Fruit fly (Drosophila melanogaster) whole organism, prepupa: ENCODE data around the gene CG32266.

Experiments
- Blimp-1 ChIP-seq: fragments of 200-800 bp; sonication (Bioruptor generic); optimal IDR thresholded peaks from 3 replicates; lab custom pipeline; 2017; ENCODE audit warnings: missing biosample characterization, missing genetic modification characterization, mild to moderate bottlenecking, moderate library complexity, missing genetic modification reagents
- CG10631 ChIP-seq: fragments of 200-800 bp; sonication (Bioruptor generic); optimal IDR thresholded peaks from 2 replicates; lab custom pipeline; 2016; ENCODE audit warnings: missing biosample characterization, missing genetic modification characterization
- CG10669 ChIP-seq: fragments of 200-800 bp; sonication (Bioruptor generic); optimal IDR thresholded peaks from 3 replicates; lab custom pipeline; 2018; ENCODE audit warnings: missing biosample characterization, mild to moderate bottlenecking, missing genetic modification characterization, moderate library complexity
- CG11294 ChIP-seq: fragments of 200-800 bp; sonication (Bioruptor generic); IDR thresholded peaks from 2 replicates; pipeline ENCODE4 v1.3.6; 2022; ENCODE audit warnings: missing biosample characterization, missing genetic modification characterization
- CG11762 ChIP-seq: fragments of 200-800 bp; sonication (Bioruptor generic); optimal IDR thresholded peaks from 3 replicates; lab custom pipeline; 2016; ENCODE audit warnings: missing biosample characterization, missing genetic modification characterization; ENCODE audit not compliant: insufficient read depth
- CG15336 ChIP-seq: fragments of 200-800 bp; sonication (Bioruptor generic); IDR thresholded peaks from 2 replicates; pipeline ENCODE4 v1.3.6; 2022; ENCODE audit warnings: missing biosample characterization, missing genetic modification characterization
- CG1621 ChIP-seq: fragments of 200-800 bp; sonication (Bioruptor generic); optimal IDR thresholded peaks from 3 replicates; lab custom pipeline; 2018; ENCODE audit warnings: missing biosample characterization, mild to moderate bottlenecking, missing genetic modification characterization
- CG16779 ChIP-seq: fragments of 200-800 bp; sonication (Bioruptor generic); optimal IDR thresholded peaks from 3 replicates; lab custom pipeline; 2017; ENCODE audit warnings: missing biosample characterization, mild to moderate bottlenecking, missing genetic modification characterization
- CG3032 ChIP-seq: fragments of 200-800 bp; optimal IDR thresholded peaks from 2 replicates; lab custom pipeline; 2019; ENCODE audit warnings: missing biosample characterization, mild to moderate bottlenecking, missing genetic modification characterization, moderate library complexity
- CG31627 ChIP-seq: fragments of 200-800 bp; sonication (Bioruptor generic); optimal IDR thresholded peaks from 3 replicates; lab custom pipeline; 2016; ENCODE audit warnings: missing biosample characterization, missing genetic modification characterization
- CG32006 ChIP-seq: fragments of 200-800 bp; sonication (Bioruptor generic); optimal IDR thresholded peaks from 3 replicates; lab custom pipeline; 2017; ENCODE audit warnings: missing biosample characterization, mild to moderate bottlenecking, missing genetic modification characterization
- CG34406 ChIP-seq: fragments of 200-800 bp; sonication (Bioruptor generic); optimal IDR thresholded peaks from 3 replicates; lab custom pipeline; 2016; ENCODE audit warnings: missing biosample characterization, missing genetic modification characterization
- CG4318 ChIP-seq: fragments of 200-800 bp; sonication (Bioruptor generic); optimal IDR thresholded peaks from 3 replicates; lab custom pipeline; 2017; ENCODE audit warnings: missing biosample characterization, mild to moderate bottlenecking, missing genetic modification characterization
- CG6163 ChIP-seq: fragments of 200-800 bp; sonication (Bioruptor generic); IDR thresholded peaks from 3 replicates; pipeline ENCODE4 v1.3.6; 2022; ENCODE audit warnings: missing biosample characterization, missing genetic modification characterization
- CG6276 ChIP-seq: fragments of 200-800 bp; sonication (Bioruptor generic); optimal IDR thresholded peaks from 2 replicates; lab custom pipeline; 2017; ENCODE audit warnings: missing biosample characterization, mild to moderate bottlenecking, missing genetic modification characterization
- CG6792 ChIP-seq: fragments of 200-800 bp; sonication (Bioruptor generic); optimal IDR thresholded peaks from 3 replicates; lab custom pipeline; 2016; ENCODE audit warnings: missing biosample characterization, missing genetic modification characterization
- CG6808 ChIP-seq: fragments of 200-800 bp; sonication (Bioruptor generic); optimal IDR thresholded peaks from 3 replicates; lab custom pipeline; 2017; ENCODE audit warnings: missing biosample characterization, missing genetic modification characterization, mild to moderate bottlenecking, moderate library complexity, missing genetic modification reagents
- CG6854 ChIP-seq: fragments of 200-800 bp; sonication (Bioruptor generic); optimal IDR thresholded peaks from 2 replicates; lab custom pipeline; 2017; ENCODE audit warnings: missing biosample characterization, mild to moderate bottlenecking, missing genetic modification characterization
- CG7368 ChIP-seq: fragments of 200-800 bp; sonication (Bioruptor generic); optimal IDR thresholded peaks from 3 replicates; lab custom pipeline; 2016; ENCODE audit warnings: missing biosample characterization, missing genetic modification characterization
- CG8119 ChIP-seq: fragments of 200-800 bp; sonication (Bioruptor generic); IDR thresholded peaks from 3 replicates; pipeline ENCODE4 v1.3.6; 2022; ENCODE audit warnings: missing biosample characterization, missing genetic modification characterization
- CG8632 ChIP-seq: fragments of 200-800 bp; sonication (Bioruptor generic); optimal IDR thresholded peaks from 3 replicates; lab custom pipeline; 2016; ENCODE audit warnings: missing biosample characterization, missing genetic modification characterization
- Eip75B ChIP-seq: fragments of 200-800 bp; sonication (Bioruptor generic); optimal IDR thresholded peaks from 3 replicates; lab custom pipeline; 2016; ENCODE audit warnings: missing biosample characterization, missing genetic modification characterization
- Eip78C ChIP-seq: fragments of 200-800 bp; sonication (Bioruptor generic); peaks from one replicate; lab custom pipeline; 2016; ENCODE audit warnings: missing biosample characterization, missing genetic modification characterization
- Eip93F ChIP-seq: fragments of 200-800 bp; sonication (Bioruptor generic); optimal IDR thresholded peaks from 2 replicates; lab custom pipeline; 2016; ENCODE audit warnings: missing biosample characterization, mild to moderate bottlenecking, missing genetic modification characterization
- Ets21C ChIP-seq: fragments of 200-800 bp; sonication (Bioruptor generic); optimal IDR thresholded peaks from 3 replicates; lab custom pipeline; 2016; ENCODE audit warnings: missing biosample characterization, missing genetic modification characterization
- Ets96B ChIP-seq: fragments of 200-800 bp; optimal IDR thresholded peaks from 2 replicates; lab custom pipeline; 2019; ENCODE audit warnings: missing biosample characterization, mild to moderate bottlenecking, missing genetic modification characterization, moderate library complexity
- Gug ChIP-seq: fragments of 200-800 bp; sonication (Bioruptor generic); IDR thresholded peaks from 2 replicates; pipeline ENCODE4 v1.3.6; 2022; ENCODE audit warnings: missing biosample characterization, missing genetic modification characterization
- Hr39 ChIP-seq: fragments of 200-800 bp; sonication (Bioruptor generic); optimal IDR thresholded peaks from 2 replicates; lab custom pipeline; 2016; ENCODE audit warnings: missing biosample characterization, missing genetic modification characterization
- Lpt ChIP-seq: fragments of 200-800 bp; sonication (Bioruptor generic); optimal IDR thresholded peaks from 3 replicates; lab custom pipeline; 2016; ENCODE audit warnings: missing biosample characterization, missing genetic modification characterization
- Met ChIP-seq: fragments of 200-800 bp; sonication (Bioruptor generic); optimal IDR thresholded peaks from 3 replicates; lab custom pipeline; 2016; ENCODE audit warnings: missing biosample characterization, missing genetic modification characterization
- Smox ChIP-seq: fragments of 200-800 bp; sonication (Bioruptor generic); optimal IDR thresholded peaks from 3 replicates; lab custom pipeline; 2016; ENCODE audit warnings: missing biosample characterization, missing genetic modification characterization
- Sox102F ChIP-seq: fragments of 200-800 bp; sonication (Bioruptor generic); optimal IDR thresholded peaks from 2 replicates; lab custom pipeline; 2016; ENCODE audit warnings: missing biosample characterization, mild to moderate bottlenecking, missing genetic modification characterization
- Sox14 ChIP-seq: fragments of 200-800 bp; sonication (Bioruptor generic); optimal IDR thresholded peaks from 3 replicates; lab custom pipeline; 2016; ENCODE audit warnings: missing biosample characterization, missing genetic modification characterization
- Sox15 ChIP-seq: fragments of 200-800 bp; sonication (Bioruptor generic); optimal IDR thresholded peaks from 3 replicates; lab custom pipeline; 2016; ENCODE audit warnings: missing biosample characterization, missing genetic modification characterization
- achi ChIP-seq: fragments of 200-800 bp; sonication (Bioruptor generic); optimal IDR thresholded peaks from 3 replicates; lab custom pipeline; 2016; ENCODE audit warnings: missing biosample characterization, missing genetic modification characterization
- acj6 ChIP-seq: fragments of 200-800 bp; sonication (Bioruptor generic); optimal IDR thresholded peaks from 3 replicates; lab custom pipeline; 2016; ENCODE audit warnings: missing biosample characterization, missing genetic modification characterization
- cyc ChIP-seq: fragments of 200-800 bp; sonication (Bioruptor generic); optimal IDR thresholded peaks from 3 replicates; lab custom pipeline; 2016; ENCODE audit warnings: missing biosample characterization, missing genetic modification characterization
- dac ChIP-seq: fragments of 200-800 bp; sonication (Bioruptor generic); optimal IDR thresholded peaks from 2 replicates; lab custom pipeline; 2017; ENCODE audit warnings: missing biosample characterization, mild to moderate bottlenecking, missing genetic modification characterization
- dsx ChIP-seq: fragments of 200-800 bp; optimal IDR thresholded peaks from 3 replicates; lab custom pipeline; 2019; ENCODE audit warnings: missing biosample characterization, mild to moderate bottlenecking, missing genetic modification characterization, moderate library complexity; ENCODE audit not compliant: poor library complexity, severe bottlenecking
- eg ChIP-seq: fragments of 200-800 bp; sonication (Bioruptor generic); IDR thresholded peaks from 3 replicates; pipeline ENCODE4 v1.3.6; 2022; ENCODE audit warnings: missing biosample characterization, missing genetic modification characterization
- esn ChIP-seq: fragments of 200-800 bp; sonication (Bioruptor generic); optimal IDR thresholded peaks from 2 replicates; lab custom pipeline; 2016; ENCODE audit warnings: missing biosample characterization, mild to moderate bottlenecking, missing genetic modification characterization, moderate library complexity
- fd59A ChIP-seq: fragments of 200-800 bp; sonication (Bioruptor generic); optimal IDR thresholded peaks from 2 replicates; lab custom pipeline; 2017; ENCODE audit warnings: missing biosample characterization, mild to moderate bottlenecking, missing genetic modification characterization, missing genetic modification reagents
- fd85E ChIP-seq: fragments of 200-800 bp; sonication (Bioruptor generic); optimal IDR thresholded peaks from 3 replicates; lab custom pipeline; 2016; ENCODE audit warnings: missing biosample characterization, missing genetic modification characterization
- lz ChIP-seq: fragments of 200-800 bp; sonication (Bioruptor generic); optimal IDR thresholded peaks from 3 replicates; lab custom pipeline; 2016; ENCODE audit warnings: missing biosample characterization, missing genetic modification characterization
- pdm3 ChIP-seq: fragments of 200-800 bp; sonication (Bioruptor generic); optimal IDR thresholded peaks from 3 replicates; lab custom pipeline; 2016; ENCODE audit warnings: missing biosample characterization, missing genetic modification characterization
- salr ChIP-seq, 2 experiments: fragments of 200-800 bp; sonication (Bioruptor generic); optimal IDR thresholded peaks; 3 replicates each; lab custom pipeline; 2016 to 2018; ENCODE audit warnings: missing biosample characterization in 2 of 2, missing genetic modification characterization in 2 of 2, mild to moderate bottlenecking in 1 of 2
- ss ChIP-seq, 2 experiments: fragments of 200-800 bp; sonication (Bioruptor generic); optimal IDR thresholded peaks; 2 replicates in 1 of 2; 3 replicates in 1 of 2; lab custom pipeline; 2017 to 2018; ENCODE audit warnings: mild to moderate bottlenecking in 2 of 2, missing biosample characterization in 2 of 2, missing genetic modification characterization in 2 of 2, moderate library complexity in 1 of 2
- svp ChIP-seq: fragments of 200-800 bp; sonication (Bioruptor generic); peaks from one replicate; lab custom pipeline; 2016; ENCODE audit warnings: missing biosample characterization, missing genetic modification characterization
- vri ChIP-seq: fragments of 200-800 bp; sonication (Bioruptor generic); optimal IDR thresholded peaks from 3 replicates; lab custom pipeline; 2016; ENCODE audit warnings: missing biosample characterization, mild to moderate bottlenecking, missing genetic modification characterization

CG32266 gene

DNA sequence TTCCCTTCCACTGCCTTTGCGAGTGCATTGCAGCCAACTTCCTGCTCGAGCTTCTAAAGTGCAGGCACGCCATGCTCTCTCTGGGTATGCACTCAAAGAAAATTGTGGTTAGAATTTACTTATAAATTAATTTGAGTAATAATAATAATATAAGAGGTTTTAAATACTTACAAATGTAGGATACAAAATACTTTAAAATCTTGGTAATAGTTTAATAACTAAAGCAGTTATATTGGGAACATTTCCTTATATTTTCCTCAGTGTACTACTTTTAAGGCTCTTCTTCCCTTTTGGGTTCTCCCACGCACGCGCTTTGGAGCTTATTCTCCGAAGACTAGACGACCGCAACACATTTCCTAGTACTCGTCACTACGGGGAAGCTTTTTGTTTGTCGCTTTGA lies 35.9 kb downstream of the CG32266 start:
- peak; percentile 54 for TF ChIP-seq CG6792 (GFP tag; lab: Kevin White, UChicago)
- no peak for TF ChIP-seq Ets21C (GFP tag; lab: Kevin White, UChicago)
- no peak for TF ChIP-seq Eip78C (GFP tag; lab: Kevin White, UChicago)
- peak in 1 of 2 experiments; percentile 60 for TF ChIP-seq salr (GFP tag; optimal IDR thresholded peaks at IDR 0.05; lab: Kevin White, UChicago)
- TF ChIP-seq Lpt (GFP tag; lab: Kevin White, UChicago), result no peak
- TF ChIP-seq ss (GFP tag; optimal IDR thresholded peaks at IDR 0.05; lab: Kevin White, UChicago), result no peak
- peak; percentile 89 for TF ChIP-seq CG8119
- peak; percentile 88 for TF ChIP-seq eg (GFP tag; lab: Robert Waterston, UW)
- no peak for TF ChIP-seq Eip93F (GFP tag; lab: Kevin White, UChicago)
- no peak for TF ChIP-seq dac (GFP tag; lab: Kevin White, UChicago)
- TF ChIP-seq CG8632 (GFP tag; lab: Kevin White, UChicago), result peak; percentile 60
- no peak for TF ChIP-seq CG6808 (GFP tag; lab: Kevin White, UChicago)
- no peak for TF ChIP-seq CG4318 (GFP tag; lab: Kevin White, UChicago)
- TF ChIP-seq Ets96B (tag; lab: Kevin White, UChicago), result peak; percentile 79
- no peak for TF ChIP-seq vri (GFP tag; lab: Kevin White, UChicago)
- no peak for TF ChIP-seq Smox
- peak; percentile 46 for TF ChIP-seq Sox102F (GFP tag; lab: Kevin White, UChicago)
- TF ChIP-seq CG31627 (GFP tag; lab: Kevin White, UChicago), result no peak
- no peak for TF ChIP-seq cyc (GFP tag; lab: Kevin White, UChicago)
- TF ChIP-seq lz (GFP tag; lab: Kevin White, UChicago), result no peak
- TF ChIP-seq Gug (GFP tag; lab: Robert Waterston, UW), result peak; percentile 68
- TF ChIP-seq CG6854 (GFP tag; lab: Kevin White, UChicago), result no peak
- TF ChIP-seq dsx, result no peak
- TF ChIP-seq CG32006 (GFP tag; lab: Kevin White, UChicago), result no peak
- no peak for TF ChIP-seq fd85E
- TF ChIP-seq svp, result no peak
- no peak for TF ChIP-seq CG10669 (GFP tag; lab: Kevin White, UChicago)
- TF ChIP-seq CG6163 (GFP tag; lab: Robert Waterston, UW), result peak; percentile 76; the same call in 2 of the 3 replicates
- no peak for TF ChIP-seq CG34406 (GFP tag; lab: Kevin White, UChicago)
- TF ChIP-seq CG11762 (GFP tag; lab: Kevin White, UChicago), result peak; percentile 26
- TF ChIP-seq Met, result no peak
- peak; percentile 22 for TF ChIP-seq Blimp-1
- TF ChIP-seq fd59A, result peak; percentile 45
- peak; percentile 55 for TF ChIP-seq CG11294
- TF ChIP-seq CG7368 (GFP tag; lab: Kevin White, UChicago), result peak; percentile 46
- peak; percentile 66 for TF ChIP-seq acj6
- TF ChIP-seq CG3032 (tag; lab: Kevin White, UChicago), result peak; percentile 72
- peak; percentile 14 for TF ChIP-seq Sox15 (GFP tag; lab: Kevin White, UChicago)
- TF ChIP-seq CG10631 (GFP tag; lab: Kevin White, UChicago), result no peak
- no peak for TF ChIP-seq Hr39
- no peak for TF ChIP-seq pdm3 (GFP tag; lab: Kevin White, UChicago)
- no peak for TF ChIP-seq Eip75B (GFP tag; lab: Kevin White, UChicago)
- TF ChIP-seq achi, result no peak
- no peak for TF ChIP-seq CG1621 (tag; lab: Kevin White, UChicago)
- TF ChIP-seq CG15336 (GFP tag; lab: Robert Waterston, UW), result peak; percentile 90
- TF ChIP-seq CG16779 (tag; lab: Kevin White, UChicago), result peak; percentile 18
- peak; percentile 58 for TF ChIP-seq CG6276
- TF ChIP-seq esn (GFP tag; lab: Kevin White, UChicago), result no peak
- no peak for TF ChIP-seq Sox14 (GFP tag; lab: Kevin White, UChicago)
- TF ChIP-seq, all 60 proteins: peak for 20
